Worm (Caenorhabditis elegans): ENCODE data around the gene B0554.4.
A peak's percentile ranks its signal among the peaks of the same experiment; 100 is the strongest.

The B0554.4 gene

DNA sequence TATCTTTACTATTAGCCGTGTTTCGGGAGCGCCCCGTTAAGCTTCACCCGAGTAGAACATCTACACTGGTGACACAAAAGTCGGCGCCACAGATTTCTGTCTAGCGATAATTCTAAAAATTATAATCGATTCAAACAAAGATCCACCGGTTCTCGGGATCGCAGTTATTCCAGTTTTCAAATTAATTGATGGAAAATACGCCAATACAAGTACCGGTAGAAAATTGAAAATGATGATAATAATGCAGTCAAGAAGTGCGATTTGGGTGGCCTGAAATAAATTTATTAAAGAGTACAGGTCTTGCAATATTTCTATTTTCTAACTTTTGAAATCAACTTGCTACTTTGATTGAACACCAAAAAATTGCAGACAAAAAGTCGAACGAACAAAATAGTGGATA, 38.6 kb downstream of the B0554.4 start:
- TF ChIP-seq Y79H2A.3 (GFP tag; conservative IDR thresholded peaks at IDR 0.05) (no peak), ccch-3 (GFP tag; optimal IDR thresholded peaks at IDR 0.05) (no peak), F23B12.7 (tag; optimal IDR thresholded peaks at IDR 0.05; ENCODE audit: insufficient read depth) (no peak), Y67H2A.10 (GFP tag; conservative IDR thresholded peaks at IDR 0.05) (no peak), F49E8.2 (tag; optimal IDR thresholded peaks at IDR 0.05; ENCODE audit: insufficient read depth) (no peak), ceh-100 (GFP tag; IDR thresholded peaks at IDR 0.05) (no peak), zfh-2 (GFP tag; conservative IDR thresholded peaks at IDR 0.05) (no peak)

DNA sequence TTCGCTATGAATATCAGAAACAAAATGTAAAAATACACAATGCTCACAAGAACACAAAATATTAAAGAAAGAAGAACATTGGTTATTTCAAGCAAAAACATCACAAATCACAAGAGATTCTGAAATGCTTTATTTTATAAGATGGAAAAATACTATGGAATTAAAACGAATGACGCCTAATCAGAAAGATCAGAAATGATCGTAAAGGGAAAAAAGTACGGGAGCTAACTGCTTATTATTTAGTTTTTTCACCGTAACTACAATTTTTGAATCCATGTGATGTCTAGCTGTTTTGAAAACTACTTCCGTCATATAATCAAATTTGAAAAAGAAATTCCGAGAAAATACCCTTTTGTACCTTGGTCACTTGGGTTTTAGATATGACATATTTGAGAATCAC, 39.5 kb downstream of the B0554.4 start, which contains the start of gene srbc-57:
Gene srbc-57 (minus strand): TSS at position 101 of the 400 bp plus-strand sequence.
- no peak for TF ChIP-seq ceh-27 (GFP tag; optimal IDR thresholded peaks at IDR 0.05)
- TF ChIP-seq F23B12.7 (tag; optimal IDR thresholded peaks at IDR 0.05; ENCODE audit: insufficient read depth): no peak
- TF ChIP-seq Y67H2A.10 (GFP tag; conservative IDR thresholded peaks at IDR 0.05): no peak
- TF ChIP-seq lin-26 (GFP tag; IDR thresholded peaks at IDR 0.05): no peak
- TF ChIP-seq him-1 (tag; optimal IDR thresholded peaks at IDR 0.05): no peak
- no peak for TF ChIP-seq repo-1 (tag; optimal IDR thresholded peaks at IDR 0.05)
- no peak for TF ChIP-seq attf-6 (GFP tag; IDR thresholded peaks at IDR 0.05)
- TF ChIP-seq dox-1 (GFP tag; IDR thresholded peaks at IDR 0.05): no peak
- no peak for TF ChIP-seq Y95B8A.8 (GFP tag; IDR thresholded peaks at IDR 0.05)
- TF ChIP-seq chd-7 (tag; optimal IDR thresholded peaks at IDR 0.05): no peak

DNA sequence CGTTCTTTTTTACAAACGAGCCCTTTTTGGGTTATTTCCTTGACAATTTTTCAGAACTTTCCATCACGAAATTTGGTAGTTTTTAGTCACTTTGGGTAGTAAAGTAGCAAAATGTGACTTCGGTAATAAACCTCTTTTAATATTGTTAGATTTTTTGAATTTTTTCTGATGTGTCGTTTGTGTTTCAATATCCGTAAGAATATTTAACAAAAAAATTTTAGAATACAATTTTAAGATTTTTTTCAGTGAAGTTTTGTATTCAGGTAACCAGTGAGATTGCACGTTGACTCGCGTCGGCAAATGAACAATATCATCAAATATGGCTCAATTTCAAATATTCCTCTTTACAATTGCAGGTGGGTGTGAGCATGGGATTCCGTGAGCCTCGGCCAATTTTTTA, 43.6 kb downstream of the B0554.4 start, which contains the start of gene srt-31:
Gene srt-31 (plus strand): TSS at position 301 of the 400 bp plus-strand sequence.
- no peak for TF ChIP-seq athp-1 (tag; optimal IDR thresholded peaks at IDR 0.05)
- TF ChIP-seq hlh-26 (GFP tag; conservative IDR thresholded peaks at IDR 0.05): no peak
- no peak for TF ChIP-seq lsy-27 (tag; optimal IDR thresholded peaks at IDR 0.05; ENCODE audit: borderline replicate concordance, insufficient read depth)
- no peak for TF ChIP-seq Y67H2A.10 (GFP tag; conservative IDR thresholded peaks at IDR 0.05)
- no peak for TF ChIP-seq somi-1 (GFP tag; optimal IDR thresholded peaks at IDR 0.05)
- TF ChIP-seq ceh-79 (tag; optimal IDR thresholded peaks at IDR 0.05): no peak

DNA sequence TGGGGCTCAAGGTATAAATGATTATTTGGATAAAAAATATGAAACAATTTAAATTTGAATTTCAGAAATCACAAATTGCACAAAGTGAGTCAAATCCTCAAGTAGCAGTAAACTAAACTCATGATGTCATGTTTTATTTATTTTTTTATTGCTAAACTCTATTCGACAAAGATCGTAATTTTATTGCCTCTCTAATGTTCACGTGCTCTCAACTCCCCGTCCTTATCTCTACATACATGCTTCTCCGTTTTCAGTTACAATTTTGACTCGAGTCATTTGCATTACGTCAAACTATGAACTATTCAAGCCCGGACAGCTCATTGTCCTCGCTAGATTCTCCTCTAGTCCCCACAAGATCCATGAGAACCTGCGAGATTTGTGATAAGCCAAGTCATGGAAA, 45.6 kb downstream of the B0554.4 start, which contains the start of gene nhr-99:
Gene nhr-99 (plus strand): TSS at position 263 of the 400 bp plus-strand sequence.
- TF ChIP-seq nhr-80 (tag; optimal IDR thresholded peaks at IDR 0.05): peak; percentile 59
- TF ChIP-seq nhr-90 (tag; optimal IDR thresholded peaks at IDR 0.05): no peak
- peak; percentile 46 for TF ChIP-seq atf-7 (tag; optimal IDR thresholded peaks at IDR 0.05)

DNA sequence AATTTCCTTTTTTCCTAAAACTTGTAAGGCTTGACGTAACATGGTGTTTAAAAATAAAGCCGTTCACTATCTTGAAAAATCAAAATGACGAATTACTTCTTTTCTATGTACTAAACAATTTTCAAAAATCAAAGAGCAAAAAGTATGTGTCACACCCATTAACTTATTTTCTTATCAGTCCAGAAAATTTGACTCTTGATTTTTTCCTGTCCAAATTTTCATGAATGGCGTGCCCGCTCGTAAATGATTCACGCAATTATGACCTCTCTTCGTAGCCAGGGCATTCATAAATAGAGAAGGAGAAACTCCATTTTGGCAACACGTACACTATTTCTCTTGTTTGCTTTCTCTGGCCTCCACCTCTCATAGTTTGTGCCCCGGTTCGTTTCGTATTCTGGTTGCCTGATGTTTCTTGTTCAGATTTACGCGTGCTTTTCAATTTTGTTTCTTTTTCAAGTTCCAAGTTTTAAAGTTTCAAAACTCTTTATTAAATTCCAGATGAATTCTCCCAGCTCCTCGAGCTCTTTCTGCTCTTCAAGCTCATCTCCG, 48.8 kb downstream of the B0554.4 start, which contains the start of gene nhr-55:
Gene nhr-55 (plus strand): TSS at position 499 of the 549 bp plus-strand sequence.
- TF ChIP-seq F10E7.11 (tag; optimal IDR thresholded peaks at IDR 0.05): no peak
- no peak for TF ChIP-seq F37B4.10 (GFP tag; IDR thresholded peaks at IDR 0.05)
- TF ChIP-seq unc-130 (GFP tag; optimal IDR thresholded peaks at IDR 0.05): no peak
- TF ChIP-seq dpff-1 (tag; optimal IDR thresholded peaks at IDR 0.05): no peak
- TF ChIP-seq mxl-1 (tag; optimal IDR thresholded peaks at IDR 0.05): no peak
- no peak for TF ChIP-seq cebp-1 (GFP tag; IDR thresholded peaks at IDR 0.05)
- peak; percentile 3 for TF ChIP-seq cebp-1 (tag; optimal IDR thresholded peaks at IDR 0.05)
- TF ChIP-seq nhr-80 (tag; optimal IDR thresholded peaks at IDR 0.05): peak; percentile 63
- no peak for TF ChIP-seq T07F8.4 (tag; optimal IDR thresholded peaks at IDR 0.05)
- TF ChIP-seq hmg-1.2 (GFP tag; IDR thresholded peaks at IDR 0.05): no peak
- no peak for TF ChIP-seq ztf-25 (GFP tag; IDR thresholded peaks at IDR 0.05)
- TF ChIP-seq madf-8 (GFP tag; conservative IDR thresholded peaks at IDR 0.05): no peak
